Worm (Caenorhabditis elegans) whole organism, mixed stage, embryonic: Measurements from ENCODE around the gene fkb-3.

Experiments used
- M03D4.4 ChIP-seq: sonication (generic microtip); optimal IDR thresholded peaks from 2 replicates; lab custom pipeline; 2017; ENCODE audit warnings: mild to moderate bottlenecking, missing genetic modification characterization, missing compliant biosample characterization
- bed-3 ChIP-seq: fragments of 200-800 bp; sonication (Bioruptor generic); optimal IDR thresholded peaks from 3 replicates; lab custom pipeline; 2018; ENCODE audit warnings: mild to moderate bottlenecking, missing genetic modification characterization, moderate library complexity, missing compliant biosample characterization
- blmp-1 ChIP-seq: fragments of 150-350 bp; optimal IDR thresholded peaks from 2 replicates; lab custom pipeline; 2014; ENCODE audit warnings: missing biosample characterization, missing genetic modification characterization
- ceh-39 ChIP-seq: fragments of 150-350 bp; optimal IDR thresholded peaks from 2 replicates; lab custom pipeline; 2014; ENCODE audit warnings: missing biosample characterization, missing genetic modification characterization
- ceh-83 ChIP-seq: fragments of 200-800 bp; sonication (Bioruptor generic); optimal IDR thresholded peaks from 2 replicates; lab custom pipeline; 2018; ENCODE audit warnings: mild to moderate bottlenecking, missing genetic modification characterization, missing compliant biosample characterization
- ces-1 ChIP-seq: fragments of 150-350 bp; optimal IDR thresholded peaks from 2 replicates; lab custom pipeline; 2014; ENCODE audit warnings: missing biosample characterization, missing genetic modification reagents, missing genetic modification characterization
- cnd-1 ChIP-seq: fragments of 200-800 bp; sonication (Bioruptor generic); optimal IDR thresholded peaks from 2 replicates; lab custom pipeline; 2018; ENCODE audit warnings: mild to moderate bottlenecking, missing genetic modification characterization, missing compliant biosample characterization
- drap-1 ChIP-seq: fragments of 200-800 bp; sonication (Bioruptor generic); optimal IDR thresholded peaks from 3 replicates; lab custom pipeline; 2018; ENCODE audit warnings: mild to moderate bottlenecking, missing genetic modification characterization, missing compliant biosample characterization
- elt-1 ChIP-seq: sonication (generic microtip); optimal IDR thresholded peaks from 2 replicates; lab custom pipeline; 2017; ENCODE audit warnings: missing genetic modification characterization, mild to moderate bottlenecking, missing compliant biosample characterization, antibody characterized with exemption, moderate library complexity, borderline replicate concordance; ENCODE audit not compliant: insufficient read depth
- elt-3 ChIP-seq: fragments of 150-350 bp; optimal IDR thresholded peaks from 2 replicates; lab custom pipeline; 2014; ENCODE audit warnings: missing biosample characterization, missing genetic modification characterization
- flh-1 ChIP-seq: fragments of 200-800 bp; sonication (Bioruptor generic); optimal IDR thresholded peaks from 2 replicates; lab custom pipeline; 2018; ENCODE audit warnings: mild to moderate bottlenecking, missing genetic modification characterization, moderate library complexity, missing compliant biosample characterization
- ham-2 ChIP-seq: fragments of 200-800 bp; sonication (Bioruptor generic); optimal IDR thresholded peaks from 2 replicates; lab custom pipeline; 2018; ENCODE audit warnings: mild to moderate bottlenecking, missing genetic modification characterization, missing compliant biosample characterization
- lin-13 ChIP-seq: fragments of 150-350 bp; optimal IDR thresholded peaks from 2 replicates; lab custom pipeline; 2014; ENCODE audit warnings: missing biosample characterization, missing genetic modification characterization
- lin-32 ChIP-seq: fragments of 200-800 bp; sonication (Bioruptor generic); optimal IDR thresholded peaks from 2 replicates; lab custom pipeline; 2018; ENCODE audit warnings: mild to moderate bottlenecking, missing genetic modification characterization, missing compliant biosample characterization
- lsy-2 ChIP-seq: fragments of 150-350 bp; optimal IDR thresholded peaks from 2 replicates; lab custom pipeline; 2014; ENCODE audit warnings: missing biosample characterization, missing genetic modification characterization
- mab-5 ChIP-seq: fragments of 150-350 bp; optimal IDR thresholded peaks from 2 replicates; lab custom pipeline; 2014; ENCODE audit warnings: missing biosample characterization, missing genetic modification characterization
- mep-1 ChIP-seq: fragments of 150-350 bp; optimal IDR thresholded peaks from 2 replicates; lab custom pipeline; 2017; ENCODE audit warnings: missing biosample characterization, missing genetic modification reagents, missing genetic modification characterization, inconsistent platforms
- mls-2 ChIP-seq: sonication (generic microtip); optimal IDR thresholded peaks from 2 replicates; lab custom pipeline; 2016; ENCODE audit warnings: mild to moderate bottlenecking, missing genetic modification characterization, moderate library complexity, missing compliant biosample characterization
- nhr-12 ChIP-seq: fragments of 150-350 bp; optimal IDR thresholded peaks from 2 replicates; lab custom pipeline; 2014; ENCODE audit warnings: missing biosample characterization, missing genetic modification characterization
- nhr-2 ChIP-seq: fragments of 150-350 bp; optimal IDR thresholded peaks from 2 replicates; lab custom pipeline; 2014; ENCODE audit warnings: missing biosample characterization, missing genetic modification characterization
- nhr-237 ChIP-seq: fragments of 150-350 bp; optimal IDR thresholded peaks from 2 replicates; lab custom pipeline; 2014; ENCODE audit warnings: missing biosample characterization, missing genetic modification characterization
- nhr-28 ChIP-seq: fragments of 150-350 bp; optimal IDR thresholded peaks from 2 replicates; lab custom pipeline; 2014; ENCODE audit warnings: missing biosample characterization, missing genetic modification characterization
- pha-4 ChIP-seq: fragments of 150-350 bp; optimal IDR thresholded peaks from 2 replicates; lab custom pipeline; 2018; ENCODE audit warnings: missing biosample characterization, missing genetic modification reagents, missing genetic modification characterization
- sem-2 ChIP-seq: fragments of 200-800 bp; sonication (Bioruptor generic); optimal IDR thresholded peaks from 2 replicates; lab custom pipeline; 2018; ENCODE audit warnings: mild to moderate bottlenecking, missing genetic modification characterization, missing compliant biosample characterization
- snpc-4 ChIP-seq: fragments of 150-350 bp; optimal IDR thresholded peaks from 2 replicates; lab custom pipeline; 2014; ENCODE audit warnings: missing biosample characterization, missing genetic modification characterization
- sptf-1 ChIP-seq: sonication (generic microtip); optimal IDR thresholded peaks from 2 replicates; lab custom pipeline; 2017; ENCODE audit warnings: mild to moderate bottlenecking, missing genetic modification characterization, moderate library complexity, missing compliant biosample characterization
- tbx-8 ChIP-seq: fragments of 200-800 bp; sonication (Bioruptor generic); optimal IDR thresholded peaks from 2 replicates; lab custom pipeline; 2018; ENCODE audit warnings: mild to moderate bottlenecking, missing genetic modification characterization, moderate library complexity, missing compliant biosample characterization
- unc-120 ChIP-seq: sonication (generic microtip); optimal IDR thresholded peaks from 2 replicates; lab custom pipeline; 2017; ENCODE audit warnings: missing genetic modification characterization, missing compliant biosample characterization; ENCODE audit not compliant: poor library complexity, severe bottlenecking
- unc-62 ChIP-seq: fragments of 150-350 bp; optimal IDR thresholded peaks from 2 replicates; lab custom pipeline; 2014; ENCODE audit warnings: missing biosample characterization, missing genetic modification reagents, missing genetic modification characterization
- zip-8 ChIP-seq: fragments of 150-350 bp; optimal IDR thresholded peaks from 2 replicates; lab custom pipeline; 2014; ENCODE audit warnings: missing biosample characterization, missing genetic modification characterization
- ztf-11 ChIP-seq: fragments of 150-350 bp; optimal IDR thresholded peaks from 2 replicates; lab custom pipeline; 2014; ENCODE audit warnings: missing biosample characterization, missing genetic modification characterization

Gene fkb-3

ce11 chrV:7197036-7197435 lies 28.0 kb upstream of the fkb-3 start:
- no peak for TF ChIP-seq blmp-1
- no peak for TF ChIP-seq nhr-237 (tag; lab: Kevin White, UChicago)
- no peak for TF ChIP-seq mep-1
- no peak for TF ChIP-seq mab-5 (tag; lab: Kevin White, UChicago)
- TF ChIP-seq ces-1 = no peak
- no peak for TF ChIP-seq tbx-8 (GFP tag; lab: Kevin White, UChicago)
- no peak for TF ChIP-seq ceh-39 (tag; lab: Kevin White, UChicago)
- TF ChIP-seq flh-1 (GFP tag; lab: Kevin White, UChicago) = no peak
- no peak for TF ChIP-seq drap-1 (GFP tag; lab: Kevin White, UChicago)
- TF ChIP-seq ztf-11 (tag; lab: Kevin White, UChicago) = no peak
- TF ChIP-seq sem-2 = no peak
- TF ChIP-seq ham-2 (GFP tag; lab: Kevin White, UChicago) = no peak
- TF ChIP-seq nhr-2 = no peak
- TF ChIP-seq lin-13 (tag; lab: Kevin White, UChicago) = no peak
- TF ChIP-seq lin-32 = no peak
- TF ChIP-seq nhr-28 (tag; lab: Kevin White, UChicago) = no peak
- TF ChIP-seq unc-62 = no peak

ce11 chrV:7198403-7198802 lies 26.6 kb upstream of the fkb-3 start:
- TF ChIP-seq nhr-237 (tag; lab: Kevin White, UChicago) (no peak), nhr-2 (no peak), sem-2 (no peak), nhr-12 (no peak), mls-2 (tag; lab: Kevin White, UChicago) (no peak), blmp-1 (no peak), nhr-28 (tag; lab: Kevin White, UChicago) (no peak), elt-3 (tag; lab: Kevin White, UChicago) (no peak), ces-1 (no peak), lin-13 (tag; lab: Kevin White, UChicago) (no peak), flh-1 (GFP tag; lab: Kevin White, UChicago) (no peak), tbx-8 (GFP tag; lab: Kevin White, UChicago) (no peak), snpc-4 (no peak), ztf-11 (tag; lab: Kevin White, UChicago) (no peak), pha-4 (no peak), ceh-83 (GFP tag; lab: Kevin White, UChicago) (no peak), bed-3 (no peak), lsy-2 (tag; lab: Kevin White, UChicago) (no peak), ham-2 (GFP tag; lab: Kevin White, UChicago) (no peak), lin-32 (no peak)
- TF ChIP-seq, all 35 proteins: peak for 0

DNA sequence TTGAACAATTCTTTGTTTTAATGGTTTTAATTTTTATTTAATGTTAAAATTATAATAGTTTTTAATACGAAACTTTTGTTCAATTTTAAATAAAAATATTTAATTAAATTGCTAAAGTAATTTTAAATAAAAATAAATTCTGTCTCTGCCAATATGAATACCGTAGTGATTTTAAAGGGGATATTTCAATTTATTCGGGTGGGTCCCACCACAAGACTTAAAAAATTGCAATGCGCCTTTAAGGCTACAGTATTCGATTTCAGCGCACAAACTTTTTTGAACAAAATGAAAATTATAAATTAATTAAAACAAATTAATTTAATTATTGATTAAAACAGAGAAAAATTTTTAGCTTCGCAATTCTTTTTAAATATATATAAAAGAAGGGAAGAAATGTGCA lies 25.9 kb upstream of the fkb-3 start:
- TF ChIP-seq lsy-2 (tag; lab: Kevin White, UChicago) (no peak), tbx-8 (GFP tag; lab: Kevin White, UChicago) (no peak), elt-3 (tag; lab: Kevin White, UChicago) (no peak), lin-32 (no peak), blmp-1 (no peak), ztf-11 (tag; lab: Kevin White, UChicago) (no peak), drap-1 (GFP tag; lab: Kevin White, UChicago) (no peak), snpc-4 (no peak)

DNA sequence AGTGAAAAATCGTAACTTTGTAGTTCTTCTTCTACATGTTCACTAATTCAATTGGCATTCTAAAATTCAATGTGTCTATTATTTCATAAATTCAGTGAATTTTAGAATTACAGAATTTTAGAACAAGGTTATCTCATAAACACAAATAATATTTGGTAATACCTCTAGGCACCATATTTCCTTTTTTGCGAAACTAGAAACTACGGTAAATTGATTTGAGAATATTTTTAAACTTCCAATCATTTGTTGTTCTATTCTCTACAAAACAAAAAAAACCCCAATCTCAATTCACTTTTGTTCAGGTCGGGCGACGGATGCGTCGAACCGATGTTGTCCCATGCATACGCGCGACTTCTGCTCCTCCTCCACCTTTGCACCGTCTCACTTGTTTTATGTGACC lies 25.1 kb upstream of the fkb-3 start, which contains the start of gene F09G2.1:
Gene F09G2.1 (plus strand): TSS at position 301 of the 400 bp plus-strand sequence.
- TF ChIP-seq elt-1 (tag; lab: Kevin White, UChicago) (no peak), ceh-39 (tag; lab: Kevin White, UChicago) (no peak), drap-1 (GFP tag; lab: Kevin White, UChicago) (no peak), nhr-28 (tag; lab: Kevin White, UChicago) (no peak), unc-62 (no peak), flh-1 (GFP tag; lab: Kevin White, UChicago) (no peak), snpc-4 (no peak), mls-2 (tag; lab: Kevin White, UChicago) (no peak), unc-120 (tag; lab: Kevin White, UChicago) (no peak), nhr-2 (no peak), ces-1 (no peak)

DNA sequence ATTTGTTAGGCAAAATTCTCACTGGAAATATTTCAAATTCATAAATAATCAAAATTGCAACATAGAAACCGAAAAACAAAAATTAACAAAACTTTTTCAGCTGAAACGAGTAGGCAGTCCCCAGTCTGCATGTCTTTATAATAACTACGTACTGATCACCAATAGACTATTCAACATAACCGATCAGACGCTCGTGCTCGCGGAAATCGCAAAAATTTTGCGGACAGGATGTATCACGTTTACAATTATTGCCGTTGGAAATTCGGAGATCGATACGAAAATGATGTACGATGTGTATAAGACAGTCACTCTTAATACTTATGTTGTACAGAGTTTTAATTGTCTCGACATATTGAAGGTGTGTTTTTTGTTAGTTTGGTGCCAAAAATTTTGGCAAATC lies 23.7 kb upstream of the fkb-3 start:
- TF ChIP-seq ztf-11 (tag; lab: Kevin White, UChicago) = no peak

- TF ChIP-seq cnd-1 (no peak), snpc-4 (no peak), unc-120 (tag; lab: Kevin White, UChicago) (no peak), tbx-8 (GFP tag; lab: Kevin White, UChicago) (no peak), elt-3 (tag; lab: Kevin White, UChicago) (no peak), drap-1 (GFP tag; lab: Kevin White, UChicago) (no peak), sptf-1 (tag; lab: Kevin White, UChicago) (no peak), lsy-2 (tag; lab: Kevin White, UChicago) (no peak), unc-62 (no peak), ham-2 (GFP tag; lab: Kevin White, UChicago) (no peak), mep-1 (no peak), zip-8 (no peak), nhr-28 (tag; lab: Kevin White, UChicago) (no peak), M03D4.4 (no peak)
These were observed 16.0 kb upstream of the fkb-3 start for ce11 chrV:7209001-7209400.
